Fruit fly (Drosophila melanogaster) whole organism, embryonic: Measurements from ENCODE around the gene CG43322.

Experiments used
- Aef1 ChIP-seq: fragments of 200-800 bp; sonication (Bioruptor generic); IDR thresholded peaks from 3 replicates; pipeline ENCODE4 v1.3.6; 2022; ENCODE audit warnings: missing biosample characterization, missing genetic modification characterization
- CG10147 ChIP-seq: fragments of 200-800 bp; sonication (Bioruptor generic); optimal IDR thresholded peaks from 2 replicates; lab custom pipeline; 2019; ENCODE audit warnings: missing biosample characterization, mild to moderate bottlenecking, missing genetic modification characterization, moderate library complexity
- CG10267 ChIP-seq: fragments of 200-800 bp; sonication (Bioruptor generic); optimal IDR thresholded peaks from 2 replicates; lab custom pipeline; 2018; ENCODE audit warnings: missing biosample characterization, mild to moderate bottlenecking, missing genetic modification characterization, moderate library complexity
- CG10543 ChIP-seq: fragments of 200-800 bp; sonication (Bioruptor generic); optimal IDR thresholded peaks from 3 replicates; lab custom pipeline; 2017; ENCODE audit warnings: missing biosample characterization, mild to moderate bottlenecking, missing genetic modification characterization, moderate library complexity
- CG11093 ChIP-seq: fragments of 200-800 bp; sonication (Bioruptor generic); IDR thresholded peaks from 3 replicates; pipeline ENCODE4 v1.3.6; 2022; ENCODE audit warnings: missing biosample characterization, missing genetic modification characterization
- CG11560 ChIP-seq: fragments of 200-800 bp; sonication (Bioruptor generic); IDR thresholded peaks from 3 replicates; pipeline ENCODE4 v1.3.6; 2022; ENCODE audit warnings: missing biosample characterization, missing genetic modification characterization
- CG11695 ChIP-seq: fragments of 200-800 bp; sonication (Bioruptor generic); IDR thresholded peaks from 3 replicates; pipeline ENCODE4 v1.3.6; 2022; ENCODE audit warnings: missing biosample characterization, missing genetic modification characterization
- CG12155 ChIP-seq: fragments of 200-800 bp; sonication (Bioruptor generic); optimal IDR thresholded peaks from 3 replicates; lab custom pipeline; 2016; ENCODE audit warnings: missing biosample characterization, missing genetic modification characterization
- CG1233 ChIP-seq: fragments of 200-800 bp; sonication (Bioruptor generic); optimal IDR thresholded peaks from 4 replicates; lab custom pipeline; 2018; ENCODE audit warnings: missing biosample characterization, mild to moderate bottlenecking, missing genetic modification characterization
- CG12391 ChIP-seq: fragments of 200-800 bp; sonication (Bioruptor generic); optimal IDR thresholded peaks from 3 replicates; lab custom pipeline; 2018; ENCODE audit warnings: missing biosample characterization, mild to moderate bottlenecking, missing genetic modification characterization, moderate library complexity
- CG12744 ChIP-seq: fragments of 200-800 bp; sonication (Bioruptor generic); optimal IDR thresholded peaks from 2 replicates; lab custom pipeline; 2016; ENCODE audit warnings: missing biosample characterization, missing genetic modification characterization
- CG17186 ChIP-seq: fragments of 200-800 bp; sonication (Bioruptor generic); optimal IDR thresholded peaks from 3 replicates; lab custom pipeline; 2017; ENCODE audit warnings: missing biosample characterization, missing genetic modification reagents, missing genetic modification characterization
- CG17359 ChIP-seq: fragments of 200-800 bp; sonication (Bioruptor generic); optimal IDR thresholded peaks from 3 replicates; lab custom pipeline; 2018; ENCODE audit warnings: missing biosample characterization, mild to moderate bottlenecking, missing genetic modification characterization, moderate library complexity
- CG18011 ChIP-seq: fragments of 200-800 bp; sonication (Bioruptor generic); optimal IDR thresholded peaks from 2 replicates; lab custom pipeline; 2017; ENCODE audit warnings: missing biosample characterization, missing genetic modification characterization, mild to moderate bottlenecking, moderate library complexity, missing genotype
- CG3407 ChIP-seq: fragments of 200-800 bp; sonication (Bioruptor generic); optimal IDR thresholded peaks from 2 replicates; lab custom pipeline; 2018; ENCODE audit warnings: missing biosample characterization, mild to moderate bottlenecking, missing genetic modification characterization
- CG34422 ChIP-seq: fragments of 200-800 bp; sonication (Bioruptor generic); IDR thresholded peaks from 3 replicates; pipeline ENCODE4 v1.3.6; 2022; ENCODE audit warnings: missing biosample characterization, missing genetic modification characterization
- CG4404 ChIP-seq: fragments of 200-800 bp; sonication (Bioruptor generic); IDR thresholded peaks from 2 replicates; pipeline ENCODE4 v1.3.6; 2022; ENCODE audit warnings: missing biosample characterization, missing genetic modification characterization
- CG4424 ChIP-seq: fragments of 200-800 bp; sonication (Bioruptor generic); optimal IDR thresholded peaks from 3 replicates; lab custom pipeline; 2016; ENCODE audit warnings: missing biosample characterization, missing genetic modification characterization
- CG4617 ChIP-seq: fragments of 200-800 bp; sonication (Bioruptor generic); optimal IDR thresholded peaks from 3 replicates; lab custom pipeline; 2016; ENCODE audit warnings: missing biosample characterization, missing genetic modification characterization, borderline replicate concordance
- CG5180 ChIP-seq: fragments of 200-800 bp; sonication (Bioruptor generic); optimal IDR thresholded peaks from 3 replicates; lab custom pipeline; 2017; ENCODE audit warnings: missing biosample characterization, missing genetic modification characterization, mild to moderate bottlenecking, moderate library complexity, missing genetic modification reagents
- CG6254 ChIP-seq: fragments of 200-800 bp; sonication (Bioruptor generic); optimal IDR thresholded peaks from 3 replicates; lab custom pipeline; 2017; ENCODE audit warnings: mild to moderate bottlenecking, missing biosample characterization, missing genetic modification reagents, missing genetic modification characterization
- CG8388 ChIP-seq: fragments of 200-800 bp; sonication (Bioruptor generic); optimal IDR thresholded peaks from 2 replicates; lab custom pipeline; 2019; ENCODE audit warnings: missing biosample characterization, mild to moderate bottlenecking, missing genetic modification characterization, moderate library complexity
- CG8944 ChIP-seq: fragments of 200-800 bp; sonication (Bioruptor generic); optimal IDR thresholded peaks from 3 replicates; lab custom pipeline; 2016; ENCODE audit warnings: missing biosample characterization, missing genetic modification characterization
- Dll ChIP-seq: fragments of 200-800 bp; sonication (Bioruptor generic); IDR thresholded peaks from 4 replicates; pipeline ENCODE4 v1.3.6; 2022; ENCODE audit warnings: missing biosample characterization, missing genetic modification characterization; ENCODE audit not compliant: partially characterized antibody
- Dp ChIP-seq: fragments of 200-800 bp; sonication (Bioruptor generic); optimal IDR thresholded peaks from 2 replicates; lab custom pipeline; 2018; ENCODE audit warnings: missing biosample characterization, mild to moderate bottlenecking, missing genetic modification characterization, moderate library complexity
- E2f1 ChIP-seq: fragments of 200-800 bp; sonication (Bioruptor generic); IDR thresholded peaks from 2 replicates; pipeline ENCODE4 v1.3.6; 2022; ENCODE audit warnings: missing biosample characterization, missing genetic modification characterization
- HLH4C ChIP-seq: fragments of 200-800 bp; sonication (Bioruptor generic); IDR thresholded peaks from 3 replicates; pipeline ENCODE4 v1.3.6; 2022; ENCODE audit warnings: missing biosample characterization, missing genetic modification characterization; ENCODE audit not compliant: partially characterized antibody
- Hmx ChIP-seq: fragments of 200-800 bp; sonication (Bioruptor generic); optimal IDR thresholded peaks from 2 replicates; lab custom pipeline; 2016; ENCODE audit warnings: missing biosample characterization, missing genetic modification characterization
- Hr3 ChIP-seq: fragments of 200-800 bp; sonication (Bioruptor generic); optimal IDR thresholded peaks from 3 replicates; lab custom pipeline; 2016; ENCODE audit warnings: missing biosample characterization, missing genetic modification characterization
- Mad ChIP-seq: fragments of 200-800 bp; sonication (Bioruptor generic); optimal IDR thresholded peaks from 2 replicates; lab custom pipeline; 2016; ENCODE audit warnings: missing biosample characterization, missing genetic modification characterization
- Max ChIP-seq: fragments of 200-800 bp; sonication (Bioruptor generic); optimal IDR thresholded peaks from 2 replicates; lab custom pipeline; 2016; ENCODE audit warnings: missing biosample characterization, mild to moderate bottlenecking, missing genetic modification characterization
- Myb ChIP-seq: fragments of 200-800 bp; sonication (Bioruptor generic); optimal IDR thresholded peaks from 2 replicates; lab custom pipeline; 2016; ENCODE audit warnings: missing biosample characterization, missing genetic modification characterization
- NC2α ChIP-seq: fragments of 200-800 bp; sonication (Bioruptor generic); optimal IDR thresholded peaks from 2 replicates; lab custom pipeline; 2016; ENCODE audit warnings: missing biosample characterization, missing genetic modification characterization
- Opbp ChIP-seq: fragments of 200-800 bp; sonication (Bioruptor generic); IDR thresholded peaks from 3 replicates; pipeline ENCODE4 v1.3.6; 2022; ENCODE audit warnings: missing biosample characterization, missing genetic modification characterization; ENCODE audit not compliant: partially characterized antibody
- Ptx1 ChIP-seq: fragments of 200-800 bp; sonication (Bioruptor generic); IDR thresholded peaks from 2 replicates; pipeline ENCODE4 v1.3.6; 2022; ENCODE audit warnings: missing biosample characterization, missing genetic modification characterization
- Rx ChIP-seq: fragments of 200-800 bp; sonication (Bioruptor generic); IDR thresholded peaks from 2 replicates; pipeline ENCODE4 v1.3.6; 2022; ENCODE audit warnings: missing biosample characterization, missing genetic modification characterization
- Stat92E ChIP-seq, 3 experiments: fragments of >200 bp in 2 of 3; fragments of 200-800 bp in 1 of 3; sonication (Bioruptor generic) in 1 of 3; optimal IDR thresholded peaks; 2 replicates each; lab custom pipeline; 2017 to 2019; ENCODE audit warnings: missing biosample characterization in 3 of 3, missing genetic modification characterization in 3 of 3, mild to moderate bottlenecking in 1 of 3, moderate library complexity in 1 of 3
- Xrp1 ChIP-seq: fragments of 200-800 bp; sonication (Bioruptor generic); IDR thresholded peaks from 2 replicates; pipeline ENCODE4 v1.3.6; 2022; ENCODE audit warnings: missing biosample characterization, missing genetic modification characterization
- abd-A ChIP-seq: fragments of 200-800 bp; sonication (Bioruptor generic); optimal IDR thresholded peaks from 3 replicates; lab custom pipeline; 2019; ENCODE audit warnings: missing biosample characterization, mild to moderate bottlenecking, missing genetic modification characterization, moderate library complexity
- bsh ChIP-seq, 2 experiments: fragments of 200-800 bp; sonication (Bioruptor generic); optimal IDR thresholded peaks; 2 replicates each; lab custom pipeline; 2017 to 2018; ENCODE audit warnings: mild to moderate bottlenecking in 2 of 2, missing biosample characterization in 2 of 2, missing genetic modification characterization in 2 of 2, moderate library complexity in 1 of 2
- corto ChIP-seq: fragments of 200-800 bp; sonication (Bioruptor generic); optimal IDR thresholded peaks from 2 replicates; lab custom pipeline; 2016; ENCODE audit warnings: missing biosample characterization, mild to moderate bottlenecking, missing genetic modification characterization, moderate library complexity
- crp ChIP-seq, 2 experiments: fragments of 200-800 bp; sonication (Bioruptor generic); optimal IDR thresholded peaks; 2 replicates in 1 of 2; 3 replicates in 1 of 2; lab custom pipeline; 2017; ENCODE audit warnings: missing biosample characterization in 2 of 2, missing genetic modification characterization in 2 of 2, mild to moderate bottlenecking in 1 of 2, moderate library complexity in 1 of 2
- fru ChIP-seq: fragments of >200 bp; optimal IDR thresholded peaks from 2 replicates; lab custom pipeline; 2017
- gsb-n ChIP-seq: fragments of 200-800 bp; sonication (Bioruptor generic); optimal IDR thresholded peaks from 3 replicates; lab custom pipeline; 2018; ENCODE audit warnings: missing biosample characterization, mild to moderate bottlenecking, missing genetic modification characterization
- hth ChIP-seq: fragments of >200 bp; optimal IDR thresholded peaks from 2 replicates; lab custom pipeline; 2017; ENCODE audit warnings: inconsistent platforms
- ind ChIP-seq: fragments of 200-800 bp; sonication (Bioruptor generic); optimal IDR thresholded peaks from 3 replicates; lab custom pipeline; 2016; ENCODE audit warnings: missing biosample characterization, missing genetic modification characterization
- kay ChIP-seq: fragments of 200-800 bp; sonication (Bioruptor generic); optimal IDR thresholded peaks from 2 replicates; lab custom pipeline; 2016; ENCODE audit warnings: missing biosample characterization, missing genetic modification characterization
- mld ChIP-seq: fragments of 200-800 bp; sonication (Bioruptor generic); IDR thresholded peaks from 3 replicates; pipeline ENCODE4 v1.3.6; 2022; ENCODE audit warnings: missing biosample characterization, missing genetic modification characterization; ENCODE audit not compliant: partially characterized antibody
- row ChIP-seq: fragments of 200-800 bp; sonication (Bioruptor generic); IDR thresholded peaks from 3 replicates; pipeline ENCODE4 v1.3.6; 2022; ENCODE audit warnings: missing biosample characterization, missing genetic modification characterization
- sob ChIP-seq: fragments of 200-800 bp; sonication (Bioruptor generic); IDR thresholded peaks from 2 replicates; pipeline ENCODE4 v1.3.6; 2022; ENCODE audit warnings: missing biosample characterization, missing genetic modification characterization

The CG43322 gene

dm6 chr2L:7032517-7032951 lies 19.3 kb downstream of the CG43322 start, which contains the start of the genes Rab30 and Caper (continued):
- TF ChIP-seq Dll (GFP tag; lab: Robert Waterston, UW) (peak; percentile 96), CG3407 (GFP tag; lab: Kevin White, UChicago) (no peak), mld (GFP tag; lab: Robert Waterston, UW) (peak; percentile 99), CG4617 (GFP tag; lab: Kevin White, UChicago) (peak; percentile 91), HLH4C (peak; percentile 98), CG8388 (GFP tag; lab: Kevin White, UChicago) (no peak), Max (GFP tag; lab: Kevin White, UChicago) (peak; percentile 55), CG10147 (peak; percentile 23), Stat92E (GFP tag; optimal IDR thresholded peaks at IDR 0.05; lab: Kevin White, UChicago) (no peak), sob (GFP tag; lab: Robert Waterston, UW) (peak; percentile 86), Ptx1 (GFP tag; lab: Robert Waterston, UW) (no peak; the same call in 1 of the 2 replicates), CG18011 (peak; percentile 33), CG11093 (GFP tag; lab: Robert Waterston, UW) (no peak), CG4404 (no peak), CG12155 (peak; percentile 56), CG12391 (peak; percentile 65), hth (no peak), E2f1 (no peak), CG5180 (GFP tag; lab: Kevin White, UChicago) (no peak), Rx (GFP tag; lab: Robert Waterston, UW) (no peak), CG12744 (GFP tag; lab: Kevin White, UChicago) (peak; percentile 62), row (peak; percentile 72), ind (GFP tag; lab: Kevin White, UChicago) (peak; percentile 42), CG34422 (peak; percentile 57; the same call in 2 of the 3 replicates), CG17186 (GFP tag; lab: Kevin White, UChicago) (no peak), CG6254 (no peak), Myb (GFP tag; lab: Kevin White, UChicago) (peak; percentile 75), gsb-n (tag; lab: Kevin White, UChicago) (no peak), CG10543 (peak; percentile 39), Hmx (GFP tag; lab: Kevin White, UChicago) (no peak), CG11695 (no peak), CG4424 (GFP tag; lab: Kevin White, UChicago) (peak; percentile 45), Aef1 (GFP tag; lab: Robert Waterston, UW) (peak; percentile 41; the same call in 2 of the 3 replicates), abd-A (no peak), NC2α (GFP tag; lab: Kevin White, UChicago) (peak; percentile 25), corto (GFP tag; lab: Kevin White, UChicago) (no peak), Hr3 (peak; percentile 46), Xrp1 (0 out of 2 replicates have a peak, but pooled peaks have one; percentile 33), bsh (GFP tag; optimal IDR thresholded peaks at IDR 0.05; lab: Kevin White, UChicago) (peak in 1 of 2 experiments; percentile 43), Mad (peak; percentile 9), CG11560 (tag; lab: Robert Waterston, UW) (no peak), CG10267 (tag; lab: Kevin White, UChicago) (peak; percentile 71), CG8944 (GFP tag; lab: Kevin White, UChicago) (peak; percentile 53), Dp (GFP tag; lab: Kevin White, UChicago) (peak; percentile 47), CG17359 (tag; lab: Kevin White, UChicago) (peak; percentile 43), crp (GFP tag; optimal IDR thresholded peaks at IDR 0.05; lab: Kevin White, UChicago) (peak in 1 of 2 experiments; percentile 57), kay (GFP tag; lab: Kevin White, UChicago) (peak; percentile 86), fru (lab: Kevin White, UChicago) (no peak), Opbp (GFP tag; lab: Robert Waterston, UW) (peak; percentile 99), CG1233 (GFP tag; lab: Kevin White, UChicago) (no peak)
